Fruit fly (Drosophila melanogaster) whole organism, embryonic: Measurements from ENCODE around the gene Hsp70Aa.
A peak's percentile ranks its signal among the peaks of the same experiment; 100 is the strongest.

Experiments
- Abd-B ChIP-seq: fragments of 200-800 bp; sonication (Bioruptor generic); optimal IDR thresholded peaks from 2 replicates; lab custom pipeline; 2018; ENCODE audit warnings: missing biosample characterization, mild to moderate bottlenecking, missing genetic modification characterization, moderate library complexity
- Adf1 ChIP-seq: fragments of 200-800 bp; sonication (Bioruptor generic); IDR thresholded peaks from 2 replicates; pipeline ENCODE4 v1.3.6; 2022; ENCODE audit warnings: missing biosample characterization, missing genetic modification characterization
- Aef1 ChIP-seq: fragments of 200-800 bp; sonication (Bioruptor generic); IDR thresholded peaks from 3 replicates; pipeline ENCODE4 v1.3.6; 2022; ENCODE audit warnings: missing biosample characterization, missing genetic modification characterization
- CG10366 ChIP-seq: fragments of 200-800 bp; sonication (Bioruptor generic); IDR thresholded peaks from 2 replicates; pipeline ENCODE4 v1.3.6; 2022; ENCODE audit warnings: missing biosample characterization, missing genetic modification characterization
- CG10431 ChIP-seq: fragments of 200-800 bp; sonication (Bioruptor generic); optimal IDR thresholded peaks from 3 replicates; lab custom pipeline; 2018; ENCODE audit warnings: missing biosample characterization, mild to moderate bottlenecking, missing genetic modification characterization
- CG14667 ChIP-seq: fragments of 200-800 bp; sonication (Bioruptor generic); IDR thresholded peaks from 2 replicates; pipeline ENCODE4 v1.3.6; 2022; ENCODE audit warnings: missing biosample characterization, missing genetic modification characterization
- CG1603 ChIP-seq: fragments of 200-800 bp; sonication (Bioruptor generic); optimal IDR thresholded peaks from 2 replicates; lab custom pipeline; 2019; ENCODE audit warnings: missing biosample characterization, mild to moderate bottlenecking, missing genetic modification characterization, moderate library complexity
- CG16863 ChIP-seq: fragments of 200-800 bp; sonication (Bioruptor generic); optimal IDR thresholded peaks from 3 replicates; lab custom pipeline; 2016; ENCODE audit warnings: missing biosample characterization, missing genetic modification characterization
- CG17912 ChIP-seq: fragments of 200-800 bp; sonication (Bioruptor generic); optimal IDR thresholded peaks from 2 replicates; lab custom pipeline; 2018; ENCODE audit warnings: missing biosample characterization, mild to moderate bottlenecking, missing genetic modification characterization
- CG18619 ChIP-seq: fragments of 200-800 bp; sonication (Bioruptor generic); optimal IDR thresholded peaks from 3 replicates; lab custom pipeline; 2017; ENCODE audit warnings: missing biosample characterization, mild to moderate bottlenecking, missing genetic modification characterization
- CG18764 ChIP-seq: fragments of 200-800 bp; sonication (Bioruptor generic); optimal IDR thresholded peaks from 3 replicates; lab custom pipeline; 2016; ENCODE audit warnings: missing biosample characterization, missing genetic modification characterization
- CG31365 ChIP-seq: fragments of 200-800 bp; sonication (Bioruptor generic); optimal IDR thresholded peaks from 2 replicates; lab custom pipeline; 2018; ENCODE audit warnings: missing biosample characterization, mild to moderate bottlenecking, missing genetic modification characterization
- CG3407 ChIP-seq: fragments of 200-800 bp; sonication (Bioruptor generic); optimal IDR thresholded peaks from 2 replicates; lab custom pipeline; 2018; ENCODE audit warnings: missing biosample characterization, mild to moderate bottlenecking, missing genetic modification characterization
- CG3726 ChIP-seq: fragments of 200-800 bp; sonication (Bioruptor generic); IDR thresholded peaks from 3 replicates; pipeline ENCODE4, ENCODE4 v1.3.6; 2022; ENCODE audit warnings: missing biosample characterization, missing genetic modification characterization
- CG3995 ChIP-seq: fragments of 200-800 bp; sonication (Bioruptor generic); optimal IDR thresholded peaks from 3 replicates; lab custom pipeline; 2016; ENCODE audit warnings: missing biosample characterization, missing genetic modification characterization
- CG4360 ChIP-seq: fragments of 200-800 bp; sonication (Bioruptor generic); IDR thresholded peaks from 2 replicates; pipeline ENCODE4 v1.3.6; 2022; ENCODE audit warnings: missing biosample characterization, missing genetic modification characterization
- CG4404 ChIP-seq: fragments of 200-800 bp; sonication (Bioruptor generic); IDR thresholded peaks from 2 replicates; pipeline ENCODE4 v1.3.6; 2022; ENCODE audit warnings: missing biosample characterization, missing genetic modification characterization
- CG6175 ChIP-seq: fragments of 200-800 bp; sonication (Bioruptor generic); IDR thresholded peaks from 3 replicates; pipeline ENCODE4 v1.3.6; 2022; ENCODE audit warnings: missing biosample characterization, missing genetic modification characterization
- CG6254 ChIP-seq: fragments of 200-800 bp; sonication (Bioruptor generic); optimal IDR thresholded peaks from 3 replicates; lab custom pipeline; 2017; ENCODE audit warnings: mild to moderate bottlenecking, missing biosample characterization, missing genetic modification reagents, missing genetic modification characterization
- CG6654 ChIP-seq: fragments of 200-800 bp; sonication (Bioruptor generic); optimal IDR thresholded peaks from 2 replicates; lab custom pipeline; 2017; ENCODE audit warnings: missing biosample characterization, mild to moderate bottlenecking, missing genetic modification characterization
- CG7745 ChIP-seq: fragments of 200-800 bp; sonication (Bioruptor generic); optimal IDR thresholded peaks from 2 replicates; lab custom pipeline; 2018; ENCODE audit warnings: missing biosample characterization, mild to moderate bottlenecking, missing genetic modification characterization, moderate library complexity
- CG7928 ChIP-seq: fragments of 200-800 bp; sonication (Bioruptor generic); optimal IDR thresholded peaks from 2 replicates; lab custom pipeline; 2017; ENCODE audit warnings: missing biosample characterization, mild to moderate bottlenecking, missing genetic modification characterization
- CG7987 ChIP-seq: fragments of 200-800 bp; sonication (Bioruptor generic); optimal IDR thresholded peaks from 2 replicates; lab custom pipeline; 2018; ENCODE audit warnings: missing biosample characterization, mild to moderate bottlenecking, missing genetic modification characterization, moderate library complexity
- CG8924 ChIP-seq: fragments of 200-800 bp; optimal IDR thresholded peaks from 3 replicates; lab custom pipeline; 2019; ENCODE audit warnings: missing biosample characterization, mild to moderate bottlenecking, missing genetic modification characterization, moderate library complexity
- CHES-1-like ChIP-seq: fragments of 200-800 bp; sonication (Bioruptor generic); optimal IDR thresholded peaks from 2 replicates; lab custom pipeline; 2016; ENCODE audit warnings: missing biosample characterization, missing genetic modification characterization
- CTCF ChIP-seq: fragments of 200-800 bp; sonication (Bioruptor generic); optimal IDR thresholded peaks from 2 replicates; lab custom pipeline; 2017; ENCODE audit warnings: missing biosample characterization, mild to moderate bottlenecking, missing genetic modification characterization, moderate library complexity
- CrebB ChIP-seq: fragments of 200-800 bp; sonication (Bioruptor generic); optimal IDR thresholded peaks from 3 replicates; lab custom pipeline; 2018; ENCODE audit warnings: missing biosample characterization, mild to moderate bottlenecking, missing genetic modification characterization
- Dek ChIP-seq: fragments of 200-800 bp; sonication (Bioruptor generic); optimal IDR thresholded peaks from 3 replicates; lab custom pipeline; 2019; ENCODE audit warnings: missing biosample characterization, mild to moderate bottlenecking, missing genetic modification characterization, moderate library complexity
- Dref ChIP-seq: fragments of 200-800 bp; sonication (Bioruptor generic); IDR thresholded peaks from 2 replicates; pipeline ENCODE4 v1.3.6; 2022; ENCODE audit warnings: missing biosample characterization, missing genetic modification characterization
- HLH54F ChIP-seq: fragments of 200-800 bp; sonication (Bioruptor generic); optimal IDR thresholded peaks from 3 replicates; lab custom pipeline; 2016; ENCODE audit warnings: missing biosample characterization, missing genetic modification characterization
- HLHmδ ChIP-seq: fragments of 200-800 bp; sonication (Bioruptor generic); optimal IDR thresholded peaks from 2 replicates; lab custom pipeline; 2018; ENCODE audit warnings: missing biosample characterization, mild to moderate bottlenecking, missing genetic modification characterization, moderate library complexity
- HmgD ChIP-seq: fragments of 200-800 bp; sonication (Bioruptor generic); optimal IDR thresholded peaks from 3 replicates; lab custom pipeline; 2016; ENCODE audit warnings: missing biosample characterization, missing genetic modification characterization
- Hmr ChIP-seq: fragments of 200-800 bp; sonication (Bioruptor generic); optimal IDR thresholded peaks from 3 replicates; lab custom pipeline; 2017; ENCODE audit warnings: mild to moderate bottlenecking, missing biosample characterization, missing genetic modification reagents, missing genetic modification characterization
- Kr ChIP-seq: fragments of 200-800 bp; sonication (Bioruptor generic); optimal IDR thresholded peaks from 2 replicates; lab custom pipeline; 2017; ENCODE audit warnings: missing biosample characterization, mild to moderate bottlenecking, missing genetic modification characterization
- Lhr ChIP-seq: fragments of 200-800 bp; sonication (Bioruptor generic); optimal IDR thresholded peaks from 3 replicates; lab custom pipeline; 2017; ENCODE audit warnings: mild to moderate bottlenecking, missing biosample characterization, missing genetic modification reagents, missing genetic modification characterization
- Lpt ChIP-seq: fragments of >200 bp; optimal IDR thresholded peaks from 2 replicates; lab custom pipeline; 2018; ENCODE audit warnings: missing biosample characterization, missing genetic modification characterization
- Rx ChIP-seq: fragments of 200-800 bp; sonication (Bioruptor generic); IDR thresholded peaks from 2 replicates; pipeline ENCODE4 v1.3.6; 2022; ENCODE audit warnings: missing biosample characterization, missing genetic modification characterization
- Sry-β ChIP-seq: fragments of 200-800 bp; sonication (Bioruptor generic); optimal IDR thresholded peaks from 2 replicates; lab custom pipeline; 2018; ENCODE audit warnings: missing biosample characterization, mild to moderate bottlenecking, missing genetic modification characterization, moderate library complexity
- ab ChIP-seq: fragments of 200-800 bp; sonication (Bioruptor generic); optimal IDR thresholded peaks from 2 replicates; lab custom pipeline; 2016; ENCODE audit warnings: missing biosample characterization, missing genetic modification characterization
- abd-A ChIP-seq: fragments of 200-800 bp; sonication (Bioruptor generic); optimal IDR thresholded peaks from 3 replicates; lab custom pipeline; 2019; ENCODE audit warnings: missing biosample characterization, mild to moderate bottlenecking, missing genetic modification characterization, moderate library complexity
- dmrt11E ChIP-seq: fragments of 200-800 bp; sonication (Bioruptor generic); optimal IDR thresholded peaks from 3 replicates; lab custom pipeline; 2018; ENCODE audit warnings: missing biosample characterization, mild to moderate bottlenecking, missing genetic modification characterization, moderate library complexity
- fd96Cb ChIP-seq: fragments of 200-800 bp; sonication (Bioruptor generic); optimal IDR thresholded peaks from 2 replicates; lab custom pipeline; 2018; ENCODE audit warnings: missing biosample characterization, mild to moderate bottlenecking, missing genetic modification characterization, moderate library complexity
- gce ChIP-seq: fragments of 200-800 bp; sonication (Bioruptor generic); IDR thresholded peaks from 3 replicates; pipeline ENCODE4 v1.3.6; 2022; ENCODE audit warnings: missing biosample characterization, missing genetic modification characterization
- maf-S ChIP-seq: fragments of 200-800 bp; sonication (Bioruptor generic); optimal IDR thresholded peaks from 2 replicates; lab custom pipeline; 2016; ENCODE audit warnings: missing biosample characterization, missing genetic modification characterization
- nau ChIP-seq: fragments of 200-800 bp; sonication (Bioruptor generic); optimal IDR thresholded peaks from 3 replicates; lab custom pipeline; 2017; ENCODE audit warnings: missing biosample characterization, mild to moderate bottlenecking, missing genetic modification characterization, missing genetic modification reagents
- nerfin-2 ChIP-seq: fragments of 200-800 bp; sonication (Bioruptor generic); IDR thresholded peaks from 2 replicates; pipeline ENCODE4 v1.3.6; 2022; ENCODE audit warnings: missing biosample characterization, missing genetic modification characterization; ENCODE audit not compliant: partially characterized antibody
- p53 ChIP-seq: fragments of 200-800 bp; sonication (Bioruptor generic); optimal IDR thresholded peaks from 2 replicates; lab custom pipeline; 2016; ENCODE audit warnings: missing biosample characterization, missing genetic modification characterization
- rib ChIP-seq: fragments of 200-800 bp; sonication (Bioruptor generic); IDR thresholded peaks from 2 replicates; pipeline ENCODE4 v1.3.6; 2022; ENCODE audit warnings: missing biosample characterization, missing genetic modification characterization
- salm ChIP-seq: fragments of 200-800 bp; sonication (Bioruptor generic); optimal IDR thresholded peaks from 2 replicates; lab custom pipeline; 2018; ENCODE audit warnings: missing biosample characterization, mild to moderate bottlenecking, missing genetic modification characterization
- slbo ChIP-seq: fragments of 200-800 bp; sonication (Bioruptor generic); IDR thresholded peaks from 2 replicates; pipeline ENCODE4 v1.3.6; 2022; ENCODE audit warnings: missing biosample characterization, missing genetic modification characterization
- ssp ChIP-seq: fragments of 200-800 bp; sonication (Bioruptor generic); IDR thresholded peaks from 2 replicates; pipeline ENCODE4 v1.3.6; 2022; ENCODE audit warnings: missing biosample characterization, missing genetic modification characterization
- usp ChIP-seq: fragments of >200 bp; optimal IDR thresholded peaks from 2 replicates; lab custom pipeline; 2017; ENCODE audit warnings: missing biosample characterization, missing genetic modification characterization
- zen ChIP-seq: fragments of 200-800 bp; sonication (Bioruptor generic); optimal IDR thresholded peaks from 3 replicates; lab custom pipeline; 2018; ENCODE audit warnings: missing biosample characterization, mild to moderate bottlenecking, missing genetic modification characterization, moderate library complexity

The Hsp70Aa gene

DNA sequence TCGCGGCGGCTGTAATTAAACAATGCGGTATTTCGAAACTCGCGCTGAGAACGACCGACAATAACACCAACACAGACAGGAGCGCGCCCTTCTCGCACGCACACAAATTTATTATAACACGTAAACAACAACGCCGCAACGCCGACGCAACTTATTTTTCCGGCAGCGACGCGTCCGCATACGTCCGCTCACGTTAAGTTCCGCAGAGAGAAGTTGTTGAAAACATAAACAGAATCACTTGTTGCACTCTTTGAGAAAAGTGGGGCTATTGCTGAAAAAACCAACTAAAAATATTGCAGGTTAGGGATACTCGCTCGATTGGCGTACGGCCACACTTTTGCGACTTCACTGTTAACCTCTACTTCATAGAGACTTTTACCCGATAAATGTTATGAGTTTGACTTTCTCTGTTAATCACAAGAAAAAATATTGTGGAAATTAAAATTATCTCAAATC, 7.4 kb downstream of the Hsp70Aa start, which contains the start of gene Cad87A (continued):
- TF ChIP-seq CTCF (GFP tag; lab: Kevin White, UChicago), result no peak
- peak; percentile 12 for TF ChIP-seq CG17912 (GFP tag; lab: Kevin White, UChicago)
- no peak for TF ChIP-seq salm (tag; lab: Kevin White, UChicago)
- TF ChIP-seq ab (GFP tag; lab: Kevin White, UChicago), result no peak
- TF ChIP-seq Adf1, result no peak
- no peak for TF ChIP-seq HLH54F (GFP tag; lab: Kevin White, UChicago)
- TF ChIP-seq CG6654 (GFP tag; lab: Kevin White, UChicago), result no peak
- TF ChIP-seq HLHmδ (GFP tag; lab: Kevin White, UChicago), result peak; percentile 82
- TF ChIP-seq CG16863 (GFP tag; lab: Kevin White, UChicago), result no peak
- no peak for TF ChIP-seq CG6254 (GFP tag; lab: Kevin White, UChicago)
- TF ChIP-seq slbo (GFP tag; lab: Robert Waterston, UW), result no peak
- TF ChIP-seq CG3995 (GFP tag; lab: Kevin White, UChicago), result no peak
- peak; percentile 92 for TF ChIP-seq abd-A (tag; lab: Kevin White, UChicago)
- peak; percentile 78 for TF ChIP-seq CG8924 (tag; lab: Kevin White, UChicago)
- peak; percentile 67 for TF ChIP-seq CrebB (tag; lab: Kevin White, UChicago)
- TF ChIP-seq Dek (tag; lab: Kevin White, UChicago), result no peak
- TF ChIP-seq CG4404 (GFP tag; lab: Robert Waterston, UW), result no peak
- TF ChIP-seq fd96Cb (tag; lab: Kevin White, UChicago), result no peak
- peak; percentile 14 for TF ChIP-seq CG3407 (GFP tag; lab: Kevin White, UChicago)
- peak; percentile 15 for TF ChIP-seq maf-S
- TF ChIP-seq gce (GFP tag; lab: Robert Waterston, UW), result no peak
- no peak for TF ChIP-seq Kr (GFP tag; lab: Kevin White, UChicago)
- TF ChIP-seq CG18764 (GFP tag; lab: Kevin White, UChicago), result no peak
- no peak for TF ChIP-seq CG18619 (GFP tag; lab: Kevin White, UChicago)
- TF ChIP-seq CG3726, result no peak
- TF ChIP-seq ssp (GFP tag; lab: Robert Waterston, UW), result no peak
- no peak for TF ChIP-seq CG10431 (GFP tag; lab: Kevin White, UChicago)
- no peak for TF ChIP-seq CG10366 (GFP tag; lab: Robert Waterston, UW)
- TF ChIP-seq nerfin-2 (GFP tag; lab: Robert Waterston, UW), result no peak
- no peak for TF ChIP-seq dmrt11E (tag; lab: Kevin White, UChicago)
- peak; percentile 25 for TF ChIP-seq Lhr (GFP tag; lab: Kevin White, UChicago)
- TF ChIP-seq p53, result peak; percentile 57
- peak; percentile 62 for TF ChIP-seq zen
- no peak for TF ChIP-seq CG6175 (GFP tag; lab: Robert Waterston, UW)
- TF ChIP-seq CG1603, result peak; percentile 49
- no peak for TF ChIP-seq Aef1 (GFP tag; lab: Robert Waterston, UW)
- TF ChIP-seq rib (GFP tag; lab: Robert Waterston, UW), result no peak
- TF ChIP-seq CG7928 (GFP tag; lab: Kevin White, UChicago), result no peak
- TF ChIP-seq HmgD (GFP tag; lab: Kevin White, UChicago), result peak; percentile 38
- no peak for TF ChIP-seq CG7987 (GFP tag; lab: Kevin White, UChicago)
- TF ChIP-seq CG7745 (tag; lab: Kevin White, UChicago), result peak; percentile 38
- no peak for TF ChIP-seq CG4360 (GFP tag; lab: Robert Waterston, UW)
- no peak for TF ChIP-seq Lpt (GFP tag; lab: Kevin White, UChicago)
- TF ChIP-seq usp (GFP tag; lab: Kevin White, UChicago), result no peak
- TF ChIP-seq CG31365 (tag; lab: Kevin White, UChicago), result peak; percentile 51
- no peak for TF ChIP-seq CG14667 (GFP tag; lab: Robert Waterston, UW)
- peak; percentile 54 for TF ChIP-seq CHES-1-like (GFP tag; lab: Kevin White, UChicago)
- no peak for TF ChIP-seq Hmr (GFP tag; lab: Kevin White, UChicago)
- no peak for TF ChIP-seq Sry-β (GFP tag; lab: Kevin White, UChicago)
- TF ChIP-seq Abd-B, result no peak
- TF ChIP-seq nau (GFP tag; lab: Kevin White, UChicago), result peak; percentile 35
- no peak for TF ChIP-seq Dref (GFP tag; lab: Robert Waterston, UW)
- no peak for TF ChIP-seq Rx (GFP tag; lab: Robert Waterston, UW)
